Fruit fly (Drosophila melanogaster): ENCODE measurements around the gene Apoltp.
A peak's percentile ranks its signal among the peaks of the same experiment; 100 is the strongest.

The Apoltp gene

dm6 chr2L:9698923-9699493, 65.0 kb downstream of the Apoltp start, which contains the start of gene Pka-C1 (continued):
- no peak for TF ChIP-seq spab (GFP tag; optimal IDR thresholded peaks at IDR 0.05)
- TF ChIP-seq CG6276 (GFP tag; optimal IDR thresholded peaks at IDR 0.05) = no peak
- 0 out of 2 replicates have a peak, but pooled peaks have one; percentile 10 for TF ChIP-seq Gug (GFP tag; IDR thresholded peaks at IDR 0.05)
- no peak for TF ChIP-seq net (GFP tag; optimal IDR thresholded peaks at IDR 0.05)
- no peak for TF ChIP-seq CG31627 (GFP tag; optimal IDR thresholded peaks at IDR 0.05)
- TF ChIP-seq pdm3 (GFP tag; optimal IDR thresholded peaks at IDR 0.05) = no peak
- peak; percentile 45 for TF ChIP-seq CG3032 (tag; optimal IDR thresholded peaks at IDR 0.05)
- no peak for TF ChIP-seq lz (GFP tag; optimal IDR thresholded peaks at IDR 0.05)
- TF ChIP-seq CG6854 (GFP tag; optimal IDR thresholded peaks at IDR 0.05) = peak; percentile 58
- no peak for TF ChIP-seq CG7368 (GFP tag; optimal IDR thresholded peaks at IDR 0.05)
- TF ChIP-seq CG10669 (GFP tag; optimal IDR thresholded peaks at IDR 0.05) = no peak

dm6 chr2L:9699615-9700014, 65.6 kb downstream of the Apoltp start, which contains the start of gene hoip:
Gene hoip (plus strand): TSS chr2L:9699791.
- TF ChIP-seq CG16779 (tag; optimal IDR thresholded peaks at IDR 0.05) (no peak), eg (GFP tag; IDR thresholded peaks at IDR 0.05) (peak; percentile 7; the same call in 1 of the 3 replicates)

dm6 chr2L:9700454-9700853, 66.5 kb downstream of the Apoltp start, which contains the start of gene pelo:
Gene pelo (plus strand): TSS chr2L:9700810.
- TF ChIP-seq spab (GFP tag; optimal IDR thresholded peaks at IDR 0.05) (no peak), esn (GFP tag; optimal IDR thresholded peaks at IDR 0.05) (peak; percentile 51), CG34406 (GFP tag; optimal IDR thresholded peaks at IDR 0.05) (peak; percentile 25), CG11762 (GFP tag; optimal IDR thresholded peaks at IDR 0.05; ENCODE audit: insufficient read depth) (peak; percentile 9), cyc (GFP tag; optimal IDR thresholded peaks at IDR 0.05) (peak; percentile 39), Eip75B (GFP tag; optimal IDR thresholded peaks at IDR 0.05) (peak; percentile 10), fkh (GFP tag; optimal IDR thresholded peaks at IDR 0.05) (peak; percentile 41), Blimp-1 (GFP tag; optimal IDR thresholded peaks at IDR 0.05) (no peak), CG4318 (GFP tag; optimal IDR thresholded peaks at IDR 0.05) (no peak), CG6854 (GFP tag; optimal IDR thresholded peaks at IDR 0.05) (peak; percentile 9), CG8119 (GFP tag; IDR thresholded peaks at IDR 0.05) (peak; percentile 53; the same call in 1 of the 3 replicates), Sox102F (GFP tag; optimal IDR thresholded peaks at IDR 0.05) (peak; percentile 9), CG8319 (GFP tag; optimal IDR thresholded peaks at IDR 0.05) (no peak), net (GFP tag; optimal IDR thresholded peaks at IDR 0.05) (no peak), CG6163 (GFP tag; IDR thresholded peaks at IDR 0.05) (peak; percentile 50; the same call in 1 of the 3 replicates), Eip78C (GFP tag) (peak; percentile 60), svp (GFP tag) (peak; percentile 88), Ets21C (GFP tag; optimal IDR thresholded peaks at IDR 0.05) (no peak), fd85E (GFP tag; optimal IDR thresholded peaks at IDR 0.05) (no peak), vri (GFP tag; optimal IDR thresholded peaks at IDR 0.05) (peak; percentile 41), lz (GFP tag; optimal IDR thresholded peaks at IDR 0.05) (peak; percentile 45), Hr39 (GFP tag; optimal IDR thresholded peaks at IDR 0.05) (no peak), CG15336 (GFP tag; IDR thresholded peaks at IDR 0.05) (no peak), CG11294 (GFP tag; IDR thresholded peaks at IDR 0.05) (no peak), CG10669 (GFP tag; optimal IDR thresholded peaks at IDR 0.05) (no peak), CG32006 (GFP tag; optimal IDR thresholded peaks at IDR 0.05) (peak; percentile 51), topi (GFP tag; optimal IDR thresholded peaks at IDR 0.05) (peak; percentile 38), CG6276 (GFP tag; optimal IDR thresholded peaks at IDR 0.05) (no peak), achi (GFP tag; optimal IDR thresholded peaks at IDR 0.05) (peak; percentile 44), CG31627 (GFP tag; optimal IDR thresholded peaks at IDR 0.05) (peak; percentile 30), CG16779 (tag; optimal IDR thresholded peaks at IDR 0.05) (no peak), CG11902 (GFP tag; optimal IDR thresholded peaks at IDR 0.05) (no peak), fd59A (GFP tag; optimal IDR thresholded peaks at IDR 0.05) (no peak), pdm3 (GFP tag; optimal IDR thresholded peaks at IDR 0.05) (peak; percentile 43), ss (GFP tag; optimal IDR thresholded peaks at IDR 0.05) (peak in 1 of 2 experiments; percentile 32), CG6808 (GFP tag; optimal IDR thresholded peaks at IDR 0.05) (no peak), CG8632 (GFP tag; optimal IDR thresholded peaks at IDR 0.05) (peak; percentile 21), dsx (GFP tag; optimal IDR thresholded peaks at IDR 0.05; ENCODE audit: poor library complexity, severe bottlenecking) (peak; percentile 7), Met (GFP tag; optimal IDR thresholded peaks at IDR 0.05) (peak; percentile 51), Sox15 (GFP tag; optimal IDR thresholded peaks at IDR 0.05) (no peak), OdsH (GFP tag; optimal IDR thresholded peaks at IDR 0.05) (no peak), acj6 (GFP tag; optimal IDR thresholded peaks at IDR 0.05) (peak; percentile 28)

All from whole organism, prepupa.